Fruit fly (Drosophila melanogaster) whole organism, embryonic: Measurements from ENCODE around the gene CG8135.

Experiments used
- B-H1 ChIP-seq: fragments of 200-800 bp; sonication (Bioruptor generic); IDR thresholded peaks from 3 replicates; pipeline ENCODE4 v1.3.6; 2022; ENCODE audit warnings: missing biosample characterization, missing genetic modification characterization
- CG1024 ChIP-seq: fragments of 200-800 bp; sonication (Bioruptor generic); IDR thresholded peaks from 2 replicates; pipeline ENCODE4 v1.3.6; 2022; ENCODE audit warnings: missing biosample characterization, missing genetic modification characterization
- CG10321 ChIP-seq: fragments of 200-800 bp; sonication (Bioruptor generic); IDR thresholded peaks from 2 replicates; pipeline ENCODE4 v1.3.6; 2022; ENCODE audit warnings: missing biosample characterization, missing genetic modification characterization
- CG12219 ChIP-seq: fragments of 200-800 bp; sonication (Bioruptor generic); optimal IDR thresholded peaks from 3 replicates; lab custom pipeline; 2018; ENCODE audit warnings: missing biosample characterization, mild to moderate bottlenecking, missing genetic modification characterization
- CG12299 ChIP-seq: fragments of 200-800 bp; sonication (Bioruptor generic); optimal IDR thresholded peaks from 2 replicates; lab custom pipeline; 2018; ENCODE audit warnings: missing biosample characterization, mild to moderate bottlenecking, missing genetic modification characterization
- CG13894 ChIP-seq: fragments of 200-800 bp; sonication (Bioruptor generic); optimal IDR thresholded peaks from 3 replicates; lab custom pipeline; 2018; ENCODE audit warnings: missing biosample characterization, mild to moderate bottlenecking, missing genetic modification characterization, moderate library complexity
- CG17328 ChIP-seq: fragments of 200-800 bp; sonication (Bioruptor generic); IDR thresholded peaks from 2 replicates; pipeline ENCODE4 v1.3.6; 2022; ENCODE audit warnings: missing biosample characterization, missing genetic modification characterization
- CG17568 ChIP-seq: fragments of 200-800 bp; sonication (Bioruptor generic); optimal IDR thresholded peaks from 2 replicates; lab custom pipeline; 2018; ENCODE audit warnings: missing biosample characterization, mild to moderate bottlenecking, missing genetic modification characterization, moderate library complexity
- CG17912 ChIP-seq: fragments of 200-800 bp; sonication (Bioruptor generic); optimal IDR thresholded peaks from 2 replicates; lab custom pipeline; 2018; ENCODE audit warnings: missing biosample characterization, mild to moderate bottlenecking, missing genetic modification characterization
- CG30403 ChIP-seq: fragments of 200-800 bp; sonication (Bioruptor generic); optimal IDR thresholded peaks from 3 replicates; lab custom pipeline; 2016; ENCODE audit warnings: missing biosample characterization, missing genetic modification characterization
- CG33213 ChIP-seq: fragments of 200-800 bp; sonication (Bioruptor generic); optimal IDR thresholded peaks from 3 replicates; lab custom pipeline; 2016; ENCODE audit warnings: missing biosample characterization, missing genetic modification characterization
- CG3838 ChIP-seq: fragments of 200-800 bp; sonication (Bioruptor generic); optimal IDR thresholded peaks from 3 replicates; lab custom pipeline; 2016; ENCODE audit warnings: missing biosample characterization, missing genetic modification characterization
- CG3847 ChIP-seq: fragments of 200-800 bp; sonication (Bioruptor generic); IDR thresholded peaks from 2 replicates; pipeline ENCODE4 v1.3.6; 2022; ENCODE audit warnings: missing biosample characterization, missing genetic modification characterization
- CG4328 ChIP-seq: fragments of 200-800 bp; sonication (Bioruptor generic); optimal IDR thresholded peaks from 3 replicates; lab custom pipeline; 2017; ENCODE audit warnings: missing biosample characterization, missing genetic modification reagents, missing genetic modification characterization
- CG7839 ChIP-seq: fragments of 200-800 bp; sonication (Bioruptor generic); optimal IDR thresholded peaks from 3 replicates; lab custom pipeline; 2018; ENCODE audit warnings: missing biosample characterization, mild to moderate bottlenecking, missing genetic modification characterization, moderate library complexity
- CG7928 ChIP-seq: fragments of 200-800 bp; sonication (Bioruptor generic); optimal IDR thresholded peaks from 2 replicates; lab custom pipeline; 2017; ENCODE audit warnings: missing biosample characterization, mild to moderate bottlenecking, missing genetic modification characterization
- CG9817 ChIP-seq: fragments of 200-800 bp; sonication (Bioruptor generic); optimal IDR thresholded peaks from 2 replicates; lab custom pipeline; 2018; ENCODE audit warnings: missing biosample characterization, mild to moderate bottlenecking, missing genetic modification characterization, moderate library complexity
- Dp ChIP-seq: fragments of 200-800 bp; sonication (Bioruptor generic); optimal IDR thresholded peaks from 2 replicates; lab custom pipeline; 2018; ENCODE audit warnings: missing biosample characterization, mild to moderate bottlenecking, missing genetic modification characterization, moderate library complexity
- Drgx ChIP-seq: fragments of 200-800 bp; sonication (Bioruptor generic); IDR thresholded peaks from 2 replicates; pipeline ENCODE4 v1.3.6; 2022; ENCODE audit warnings: missing biosample characterization, missing genetic modification characterization
- Ets97D ChIP-seq: fragments of 200-800 bp; sonication (Bioruptor generic); optimal IDR thresholded peaks from 3 replicates; lab custom pipeline; 2016; ENCODE audit warnings: missing biosample characterization, missing genetic modification characterization
- Gsc ChIP-seq: fragments of 200-800 bp; sonication (Bioruptor generic); IDR thresholded peaks from 2 replicates; pipeline ENCODE4 v1.3.6; 2022; ENCODE audit warnings: missing biosample characterization, missing genetic modification characterization
- H15 ChIP-seq: fragments of 200-800 bp; sonication (Bioruptor generic); IDR thresholded peaks from 3 replicates; pipeline ENCODE4 v1.3.6; 2022; ENCODE audit warnings: missing biosample characterization, missing genetic modification characterization
- Hr39 ChIP-seq: fragments of >200 bp; optimal IDR thresholded peaks from 2 replicates; lab custom pipeline; 2017
- Hr51 ChIP-seq, 2 experiments: fragments of 200-800 bp; sonication (Bioruptor generic); optimal IDR thresholded peaks; 2 replicates in 1 of 2; 3 replicates in 1 of 2; lab custom pipeline; 2016 to 2018; ENCODE audit warnings: missing biosample characterization in 2 of 2, missing genetic modification characterization in 2 of 2, mild to moderate bottlenecking in 1 of 2, moderate library complexity in 1 of 2
- Kr ChIP-seq: fragments of 200-800 bp; sonication (Bioruptor generic); optimal IDR thresholded peaks from 2 replicates; lab custom pipeline; 2017; ENCODE audit warnings: missing biosample characterization, mild to moderate bottlenecking, missing genetic modification characterization
- MESR4 ChIP-seq: fragments of 200-800 bp; sonication (Bioruptor generic); optimal IDR thresholded peaks from 2 replicates; lab custom pipeline; 2018; ENCODE audit warnings: missing biosample characterization, mild to moderate bottlenecking, missing genetic modification characterization, moderate library complexity
- Max ChIP-seq: fragments of 200-800 bp; sonication (Bioruptor generic); optimal IDR thresholded peaks from 2 replicates; lab custom pipeline; 2016; ENCODE audit warnings: missing biosample characterization, mild to moderate bottlenecking, missing genetic modification characterization
- Meics ChIP-seq: fragments of 200-800 bp; sonication (Bioruptor generic); optimal IDR thresholded peaks from 2 replicates; lab custom pipeline; 2017; ENCODE audit warnings: missing biosample characterization, mild to moderate bottlenecking, missing genetic modification characterization
- Oli ChIP-seq: fragments of 200-800 bp; sonication (Bioruptor generic); optimal IDR thresholded peaks from 2 replicates; lab custom pipeline; 2018; ENCODE audit warnings: missing biosample characterization, mild to moderate bottlenecking, missing genetic modification characterization, moderate library complexity
- Ravus ChIP-seq: fragments of 200-800 bp; sonication (Bioruptor generic); IDR thresholded peaks from 2 replicates; pipeline ENCODE4 v1.3.6; 2022; ENCODE audit warnings: missing biosample characterization, missing genetic modification characterization
- bcd ChIP-seq: fragments of 200-800 bp; sonication (Bioruptor generic); optimal IDR thresholded peaks from 2 replicates; lab custom pipeline; 2017; ENCODE audit warnings: missing biosample characterization, mild to moderate bottlenecking, missing genetic modification characterization
- chn ChIP-seq: fragments of 200-800 bp; sonication (Bioruptor generic); optimal IDR thresholded peaks from 2 replicates; lab custom pipeline; 2016; ENCODE audit warnings: missing biosample characterization, missing genetic modification characterization
- croc ChIP-seq: fragments of 200-800 bp; sonication (Bioruptor generic); conservative IDR thresholded peaks from 3 replicates; pipeline ENCODE4 v1.3.6; 2022; ENCODE audit warnings: missing biosample characterization, missing genetic modification characterization
- danr ChIP-seq: fragments of 200-800 bp; sonication (Bioruptor generic); IDR thresholded peaks from 2 replicates; pipeline ENCODE4 v1.3.6; 2022; ENCODE audit warnings: missing biosample characterization, missing genetic modification characterization
- kay ChIP-seq: fragments of 200-800 bp; sonication (Bioruptor generic); optimal IDR thresholded peaks from 2 replicates; lab custom pipeline; 2016; ENCODE audit warnings: missing biosample characterization, missing genetic modification characterization
- nerfin-2 ChIP-seq: fragments of 200-800 bp; sonication (Bioruptor generic); IDR thresholded peaks from 2 replicates; pipeline ENCODE4 v1.3.6; 2022; ENCODE audit warnings: missing biosample characterization, missing genetic modification characterization; ENCODE audit not compliant: partially characterized antibody
- onecut ChIP-seq: fragments of 200-800 bp; sonication (Bioruptor generic); IDR thresholded peaks from 2 replicates; pipeline ENCODE4 v1.3.6; 2022; ENCODE audit warnings: missing biosample characterization, missing genetic modification characterization
- pan ChIP-seq, 4 experiments: fragments of >200 bp in 3 of 4; fragments of 200-800 bp in 1 of 4; sonication (Bioruptor generic) in 1 of 4; optimal IDR thresholded peaks in 3 of 4; IDR thresholded peaks in 1 of 4; 2 replicates each; pipeline versions ENCODE4 v1.3.6 to Lab custom; 2017 to 2022; ENCODE audit warnings: missing biosample characterization in 2 of 4, missing genetic modification characterization in 2 of 4, mixed read lengths in 1 of 4
- pita ChIP-seq: fragments of 200-800 bp; sonication (Bioruptor generic); optimal IDR thresholded peaks from 2 replicates; lab custom pipeline; 2017; ENCODE audit warnings: missing biosample characterization, mild to moderate bottlenecking, missing genetic modification characterization
- psq ChIP-seq: fragments of 200-800 bp; sonication (Bioruptor generic); optimal IDR thresholded peaks from 2 replicates; lab custom pipeline; 2017; ENCODE audit warnings: missing biosample characterization, missing genetic modification characterization
- schlank ChIP-seq: fragments of 200-800 bp; sonication (Bioruptor generic); optimal IDR thresholded peaks from 2 replicates; lab custom pipeline; 2018; ENCODE audit warnings: missing biosample characterization, mild to moderate bottlenecking, missing genetic modification characterization
- sens-2 ChIP-seq: fragments of 200-800 bp; sonication (Bioruptor generic); IDR thresholded peaks from 2 replicates; pipeline ENCODE4 v1.3.6; 2022; ENCODE audit warnings: missing biosample characterization, missing genetic modification characterization
- seq ChIP-seq: fragments of 200-800 bp; sonication (Bioruptor generic); IDR thresholded peaks from 2 replicates; pipeline ENCODE4 v1.3.6; 2022; ENCODE audit warnings: missing biosample characterization, missing genetic modification characterization
- so ChIP-seq: fragments of 200-800 bp; sonication (Bioruptor generic); IDR thresholded peaks from 3 replicates; pipeline ENCODE4 v1.3.6; 2022; ENCODE audit warnings: missing biosample characterization, missing genetic modification characterization
- tgo ChIP-seq: fragments of 200-800 bp; sonication (Bioruptor generic); IDR thresholded peaks from 3 replicates; pipeline ENCODE4 v1.3.6; 2022; ENCODE audit warnings: missing biosample characterization, missing genetic modification characterization
- trem ChIP-seq: fragments of 200-800 bp; optimal IDR thresholded peaks from 3 replicates; lab custom pipeline; 2019; ENCODE audit warnings: missing biosample characterization, mild to moderate bottlenecking, missing genetic modification characterization, moderate library complexity
- ttk ChIP-seq: fragments of 200-800 bp; sonication (Bioruptor generic); IDR thresholded peaks from 2 replicates; pipeline ENCODE4 v2.1.2; 2022; ENCODE audit warnings: missing biosample characterization, missing genetic modification characterization
- vfl ChIP-seq: fragments of 200-800 bp; sonication (Bioruptor generic); optimal IDR thresholded peaks from 2 replicates; lab custom pipeline; 2016; ENCODE audit warnings: missing biosample characterization, missing genetic modification characterization

CG8135 gene

DNA sequence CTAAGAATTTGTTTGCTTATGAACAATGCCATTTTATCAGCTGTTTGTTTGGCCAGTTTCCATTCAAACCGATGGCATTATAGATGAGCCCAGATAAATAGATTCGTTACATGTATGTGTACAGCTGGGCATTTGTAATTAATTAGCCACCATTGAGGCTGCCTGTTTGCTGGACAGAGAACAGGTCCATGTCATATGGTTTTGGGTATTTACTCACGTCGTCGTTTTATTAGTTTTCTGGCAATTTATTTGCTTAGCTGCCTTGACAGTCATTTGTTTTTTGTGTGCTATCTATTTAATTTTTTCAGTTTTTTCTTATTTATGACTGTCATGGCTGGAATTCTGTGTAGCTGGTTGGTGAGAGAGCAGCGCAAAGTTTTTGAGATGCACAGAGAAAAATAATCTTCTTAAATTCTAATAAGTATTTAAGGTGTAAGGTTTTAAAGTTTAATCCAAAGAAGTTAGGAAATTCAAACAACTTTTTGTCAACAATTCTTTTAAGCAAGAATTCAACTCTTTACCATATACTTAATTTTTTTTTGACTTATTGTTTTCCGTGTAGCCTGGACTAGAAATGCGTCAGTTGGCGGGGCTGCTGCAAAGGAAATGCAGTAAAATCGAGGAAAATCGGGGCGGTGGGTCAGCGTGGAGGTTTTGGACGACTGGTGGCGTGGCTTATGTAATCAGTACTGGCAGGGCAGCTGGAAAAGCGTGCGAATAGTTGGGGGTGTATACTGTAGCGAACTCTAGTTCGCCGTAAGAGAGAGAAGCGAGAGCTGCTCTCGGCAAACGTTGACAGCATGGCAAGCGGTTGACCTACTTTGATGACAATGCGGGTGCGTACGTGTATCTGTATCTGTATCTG, 30.6 kb downstream of the CG8135 start (continued):
- peak; percentile 89 for TF ChIP-seq Drgx
- TF ChIP-seq CG7839, result peak; percentile 84
- peak; percentile 89 for TF ChIP-seq Oli
- TF ChIP-seq CG17568 (GFP tag; lab: Kevin White, UChicago), result peak; percentile 64
- no peak for TF ChIP-seq pita
- TF ChIP-seq vfl (GFP tag; lab: Kevin White, UChicago), result peak; percentile 63
- TF ChIP-seq so (GFP tag; lab: Robert Waterston, UW), result peak; percentile 89
- TF ChIP-seq H15 (GFP tag; lab: Robert Waterston, UW), result peak; percentile 74
- peak; percentile 82 for TF ChIP-seq CG12299
- TF ChIP-seq CG1024, result peak; percentile 74
- TF ChIP-seq B-H1 (GFP tag; lab: Robert Waterston, UW), result peak; percentile 88; the same call in 2 of the 3 replicates
- TF ChIP-seq pan (optimal IDR thresholded peaks at IDR 0.05; lab: Kevin White, UChicago), result no peak
- peak in 1 of 2 experiments; percentile 92 for TF ChIP-seq pan (GFP tag; optimal IDR thresholded peaks at IDR 0.05 in 1 of 2, IDR thresholded peaks at IDR 0.05 in 1 of 2)
- peak; percentile 57; the same call in 1 of the 2 replicates for TF ChIP-seq danr (GFP tag; lab: Robert Waterston, UW)
- TF ChIP-seq kay (GFP tag; lab: Kevin White, UChicago), result peak; percentile 76
- TF ChIP-seq CG9817 (tag; lab: Kevin White, UChicago), result peak; percentile 88
- peak; percentile 9 for TF ChIP-seq CG17912
- TF ChIP-seq Meics (GFP tag; lab: Kevin White, UChicago), result peak; percentile 89
- TF ChIP-seq ttk (GFP tag; lab: Robert Waterston, UW), result peak; percentile 81
- TF ChIP-seq seq (GFP tag; lab: Robert Waterston, UW), result peak; percentile 94
- TF ChIP-seq CG33213 (GFP tag; lab: Kevin White, UChicago), result peak; percentile 58
- peak; percentile 92 for TF ChIP-seq CG17328
- peak; percentile 33 for TF ChIP-seq Ravus (GFP tag; lab: Robert Waterston, UW)
- TF ChIP-seq Max, result peak; percentile 66
- no peak for TF ChIP-seq nerfin-2 (GFP tag; lab: Robert Waterston, UW)
- TF ChIP-seq CG13894 (tag; lab: Kevin White, UChicago), result peak; percentile 69
- TF ChIP-seq CG3838, result peak; percentile 38
- peak; percentile 61 for TF ChIP-seq Ets97D (GFP tag; lab: Kevin White, UChicago)
- peak; percentile 91 for TF ChIP-seq CG30403 (GFP tag; lab: Kevin White, UChicago)
- TF ChIP-seq Dp (GFP tag; lab: Kevin White, UChicago), result no peak
- TF ChIP-seq CG10321 (GFP tag; lab: Robert Waterston, UW), result peak; percentile 65; the same call in 1 of the 2 replicates
- peak; percentile 16 for TF ChIP-seq CG7928 (GFP tag; lab: Kevin White, UChicago)
- TF ChIP-seq bcd, result peak; percentile 71
- TF ChIP-seq CG4328 (GFP tag; lab: Kevin White, UChicago), result peak; percentile 31
- peak; percentile 70 to 93 for TF ChIP-seq Hr51 (GFP tag; optimal IDR thresholded peaks at IDR 0.05; lab: Kevin White, UChicago)
- TF ChIP-seq onecut (GFP tag; lab: Robert Waterston, UW), result peak; percentile 53
- TF ChIP-seq psq, result peak; percentile 51
- TF ChIP-seq tgo (GFP tag; lab: Robert Waterston, UW), result peak; percentile 90
- TF ChIP-seq schlank (tag; lab: Kevin White, UChicago), result peak; percentile 9
- no peak; the same call in 1 of the 2 replicates for TF ChIP-seq Gsc
- no peak for TF ChIP-seq MESR4 (GFP tag; lab: Kevin White, UChicago)
- peak; percentile 84 for TF ChIP-seq CG3847 (GFP tag; lab: Robert Waterston, UW)
- TF ChIP-seq sens-2, result peak; percentile 75
- TF ChIP-seq chn (GFP tag; lab: Kevin White, UChicago), result peak; percentile 80
- no peak for TF ChIP-seq Hr39
- peak; percentile 58; the same call in 2 of the 3 replicates for TF ChIP-seq croc (GFP tag; lab: Robert Waterston, UW)
- no peak for TF ChIP-seq Kr (GFP tag; lab: Kevin White, UChicago)
- peak; percentile 72 for TF ChIP-seq CG12219 (GFP tag; lab: Kevin White, UChicago)
- peak; percentile 69 for TF ChIP-seq trem (tag; lab: Kevin White, UChicago)
